Worm (Caenorhabditis elegans) whole organism, L4 larva: ENCODE measurements around the gene R11G1.11.
A peak's percentile ranks its signal among the peaks of the same experiment; 100 is the strongest.

Source experiments
- F44E2.7 ChIP-seq: fragments of 200-800 bp; sonication (Bioruptor generic); IDR thresholded peaks from 2 replicates; pipeline ENCODE4 v2.1.2; 2022; ENCODE audit warnings: missing genetic modification characterization, missing compliant biosample characterization
- F49E8.2 ChIP-seq: sonication (generic microtip); optimal IDR thresholded peaks from 2 replicates; lab custom pipeline; 2016; ENCODE audit warnings: missing compliant biosample characterization, mild to moderate bottlenecking, missing genetic modification characterization, borderline replicate concordance
- aly-2 ChIP-seq: sonication (generic microtip); optimal IDR thresholded peaks from 2 replicates; lab custom pipeline; 2018; ENCODE audit warnings: missing biosample characterization, missing genetic modification characterization
- arid-1 ChIP-seq: fragments of 200-800 bp; sonication (Bioruptor generic); conservative IDR thresholded peaks from 2 replicates; pipeline ENCODE4 v1.3.6; 2022; ENCODE audit warnings: missing genetic modification reagents, missing genetic modification characterization, missing compliant biosample characterization
- ceh-28 ChIP-seq: fragments of 150-350 bp; optimal IDR thresholded peaks from 2 replicates; lab custom pipeline; 2014; ENCODE audit warnings: missing biosample characterization, missing genetic modification reagents, missing genetic modification characterization
- ceh-82 ChIP-seq: sonication (generic microtip); optimal IDR thresholded peaks from 2 replicates; lab custom pipeline; 2017; ENCODE audit warnings: missing biosample characterization, missing genetic modification characterization
- ctbp-1 ChIP-seq: fragments of 200-800 bp; sonication (Bioruptor generic); IDR thresholded peaks from 2 replicates; pipeline ENCODE4 v1.3.6; 2022; ENCODE audit warnings: missing genetic modification reagents, missing genetic modification characterization, missing compliant biosample characterization
- daf-12 ChIP-seq: fragments of 150-350 bp; optimal IDR thresholded peaks from 2 replicates; lab custom pipeline; 2014; ENCODE audit warnings: missing biosample characterization, missing genetic modification reagents, missing genetic modification characterization
- daf-16 ChIP-seq, 3 experiments: sonication (generic microtip); optimal IDR thresholded peaks; 2 replicates each; lab custom pipeline; 2016 to 2017; ENCODE audit warnings: missing genetic modification characterization in 3 of 3, missing genetic modification reagents in 3 of 3, mild to moderate bottlenecking in 2 of 3, missing compliant biosample characterization in 2 of 3, missing biosample characterization in 1 of 3, moderate library complexity in 1 of 3
- dve-1 ChIP-seq: sonication (generic microtip); optimal IDR thresholded peaks from 2 replicates; lab custom pipeline; 2017; ENCODE audit warnings: antibody characterized with exemption, mild to moderate bottlenecking, missing genetic modification characterization, missing compliant biosample characterization; ENCODE audit not compliant: insufficient read depth
- egl-43 ChIP-seq: fragments of 200-800 bp; sonication (Bioruptor generic); IDR thresholded peaks from 2 replicates; pipeline ENCODE4 v1.3.6; 2022; ENCODE audit warnings: missing genetic modification reagents, missing genetic modification characterization, missing compliant biosample characterization
- fos-1 ChIP-seq: fragments of 150-350 bp; optimal IDR thresholded peaks from 2 replicates; lab custom pipeline; 2014; ENCODE audit warnings: missing biosample characterization, missing genetic modification characterization
- hlh-11 ChIP-seq: fragments of 200-800 bp; sonication (Bioruptor generic); optimal IDR thresholded peaks from 2 replicates; lab custom pipeline; 2018; ENCODE audit warnings: mild to moderate bottlenecking, missing genetic modification characterization, missing compliant biosample characterization
- lim-7 ChIP-seq: fragments of 200-800 bp; sonication (Bioruptor generic); IDR thresholded peaks from 2 replicates; pipeline ENCODE4 v1.3.6; 2022; ENCODE audit warnings: missing genetic modification characterization, missing compliant biosample characterization
- lin-1 ChIP-seq: fragments of 200-800 bp; sonication (Bioruptor generic); IDR thresholded peaks from 2 replicates; pipeline ENCODE4 v1.3.6; 2022; ENCODE audit warnings: missing genetic modification reagents, missing genetic modification characterization, missing compliant biosample characterization
- lin-29 ChIP-seq: fragments of 200-800 bp; sonication (Bioruptor generic); IDR thresholded peaks from 2 replicates; pipeline ENCODE4 v1.3.6; 2022; ENCODE audit warnings: missing genetic modification reagents, missing genetic modification characterization, missing compliant biosample characterization
- lin-39 ChIP-seq: fragments of 150-350 bp; optimal IDR thresholded peaks from 2 replicates; lab custom pipeline; 2014; ENCODE audit warnings: missing biosample characterization, missing genetic modification reagents, missing genetic modification characterization
- madf-5 ChIP-seq, 2 experiments: fragments of 200-800 bp; sonication (Bioruptor generic); IDR thresholded peaks; 2 replicates each; pipeline ENCODE4 v1.3.6; 2022; ENCODE audit warnings: missing compliant biosample characterization in 2 of 2, missing genetic modification characterization in 2 of 2
- mep-1 ChIP-seq: fragments of 150-350 bp; sonication (generic microtip); optimal IDR thresholded peaks from 3 replicates; lab custom pipeline; 2014; ENCODE audit warnings: missing biosample characterization, missing genetic modification characterization
- mes-2 ChIP-seq: sonication (generic microtip); optimal IDR thresholded peaks from 2 replicates; lab custom pipeline; 2016; ENCODE audit warnings: missing genotype, mild to moderate bottlenecking, missing genetic modification characterization, missing compliant biosample characterization; ENCODE audit not compliant: poor library complexity, severe bottlenecking
- mxl-2 ChIP-seq: fragments of 200-800 bp; sonication (Bioruptor generic); conservative IDR thresholded peaks from 2 replicates; pipeline ENCODE4 v1.3.6; 2022; ENCODE audit warnings: missing genetic modification reagents, missing genetic modification characterization, missing compliant biosample characterization
- mxl-3 ChIP-seq: fragments of 200-800 bp; sonication (Bioruptor generic); optimal IDR thresholded peaks from 2 replicates; lab custom pipeline; 2018; ENCODE audit warnings: mild to moderate bottlenecking, missing genetic modification characterization, missing compliant biosample characterization
- nhr-102 ChIP-seq: sonication (generic microtip); optimal IDR thresholded peaks from 2 replicates; lab custom pipeline; 2016; ENCODE audit warnings: mild to moderate bottlenecking, missing genetic modification characterization, moderate library complexity, missing compliant biosample characterization
- nhr-111 ChIP-seq: fragments of 200-800 bp; sonication (Bioruptor generic); optimal IDR thresholded peaks from 2 replicates; lab custom pipeline; 2018; ENCODE audit warnings: mild to moderate bottlenecking, missing genetic modification characterization, missing compliant biosample characterization
- nhr-237 ChIP-seq: sonication (generic microtip); optimal IDR thresholded peaks from 2 replicates; lab custom pipeline; 2017; ENCODE audit warnings: missing biosample characterization, missing genetic modification characterization
- nhr-42 ChIP-seq: fragments of 200-800 bp; sonication (Bioruptor generic); IDR thresholded peaks from 2 replicates; pipeline ENCODE4 v1.3.6; 2022; ENCODE audit warnings: missing genetic modification characterization, missing compliant biosample characterization
- nhr-6 ChIP-seq: fragments of 150-350 bp; optimal IDR thresholded peaks from 2 replicates; lab custom pipeline; 2014; ENCODE audit warnings: missing biosample characterization, missing genetic modification characterization
- saeg-2 ChIP-seq: fragments of 200-800 bp; sonication (Bioruptor generic); IDR thresholded peaks from 2 replicates; pipeline ENCODE4 v1.3.6; 2022; ENCODE audit warnings: missing genetic modification reagents, missing genetic modification characterization, missing compliant biosample characterization
- skn-1 ChIP-seq: fragments of 150-350 bp; optimal IDR thresholded peaks from 2 replicates; lab custom pipeline; 2014; ENCODE audit warnings: missing biosample characterization, missing genetic modification characterization
- unc-62 ChIP-seq, 3 experiments: fragments of 150-350 bp in 1 of 3; sonication (generic microtip); optimal IDR thresholded peaks in 2 of 3; peaks in 1 of 3; 1 replicate in 1 of 3; 2 replicates in 2 of 3; lab custom pipeline; 2014 to 2017; ENCODE audit warnings: missing biosample characterization in 3 of 3, missing genetic modification characterization in 3 of 3, missing genetic modification reagents in 3 of 3, missing genotype in 1 of 3
- vab-7 ChIP-seq: fragments of 200-800 bp; sonication (Bioruptor generic); IDR thresholded peaks from 2 replicates; pipeline ENCODE4 v1.3.6; 2022; ENCODE audit warnings: missing genetic modification reagents, missing genetic modification characterization, missing compliant biosample characterization
- zag-1 ChIP-seq: fragments of 150-350 bp; optimal IDR thresholded peaks from 2 replicates; lab custom pipeline; 2014; ENCODE audit warnings: missing biosample characterization, missing genetic modification characterization
- zfp-2 ChIP-seq: sonication (generic microtip); optimal IDR thresholded peaks from 2 replicates; lab custom pipeline; 2016; ENCODE audit warnings: mild to moderate bottlenecking, missing genetic modification characterization, missing compliant biosample characterization
- zip-2 ChIP-seq: fragments of 150-350 bp; optimal IDR thresholded peaks from 2 replicates; lab custom pipeline; 2014; ENCODE audit warnings: missing biosample characterization, missing genetic modification characterization
- ztf-11 ChIP-seq: fragments of 150-350 bp; optimal IDR thresholded peaks from 2 replicates; lab custom pipeline; 2014; ENCODE audit warnings: missing biosample characterization, missing genetic modification characterization

R11G1.11 gene

ce11 chrX:3631550-3631949 lies 23.2 kb upstream of the R11G1.11 start (continued):
- TF ChIP-seq nhr-42 (GFP tag; lab: Robert Waterston, UW) (no peak), F49E8.2 (no peak), madf-5 (GFP tag; IDR thresholded peaks at IDR 0.05; lab: Robert Waterston, UW) (peak in 1 of 2 experiments; percentile 56; a peak in 1 of 4 replicates), lin-39 (tag; lab: Kevin White, UChicago) (no peak), daf-12 (tag; lab: Kevin White, UChicago) (no peak), nhr-102 (no peak), ztf-11 (tag; lab: Kevin White, UChicago) (no peak), nhr-111 (no peak), egl-43 (GFP tag; lab: Robert Waterston, UW) (no peak), ceh-82 (no peak), zfp-2 (tag; lab: Kevin White, UChicago) (no peak), mxl-3 (GFP tag; lab: Kevin White, UChicago) (no peak), lim-7 (GFP tag; lab: Robert Waterston, UW) (peak; percentile 66), mxl-2 (GFP tag; lab: Robert Waterston, UW) (no peak), saeg-2 (GFP tag; lab: Robert Waterston, UW) (0 out of 2 replicates have a peak, but pooled peaks have one; percentile 37), zip-2 (no peak), aly-2 (tag; lab: Kevin White, UChicago) (no peak), F44E2.7 (GFP tag; lab: Robert Waterston, UW) (no peak), lin-1 (no peak), mep-1 (no peak), nhr-237 (no peak)

ce11 chrX:3633654-3634053 lies 21.1 kb upstream of the R11G1.11 start, which contains the start of gene gst-11:
Gene gst-11, minus strand, starts transcription at chrX:3633754.
- peak in 1 of 2 experiments; percentile 2 for TF ChIP-seq unc-62 (GFP tag; optimal IDR thresholded peaks at IDR 0.05 in 1 of 2; lab: Kevin White, UChicago)
- no peak for TF ChIP-seq unc-62 (tag; optimal IDR thresholded peaks at IDR 0.05; lab: Kevin White, UChicago)
- no peak for TF ChIP-seq egl-43 (GFP tag; lab: Robert Waterston, UW)
- no peak for TF ChIP-seq dve-1 (tag; lab: Kevin White, UChicago)
- TF ChIP-seq, all 104 proteins: peak for 1

ce11 chrX:3634782-3635181 lies 19.9 kb upstream of the R11G1.11 start:
- TF ChIP-seq nhr-6 (no peak), mes-2 (tag; lab: Kevin White, UChicago) (no peak), skn-1 (no peak), vab-7 (GFP tag; lab: Robert Waterston, UW) (no peak), aly-2 (tag; lab: Kevin White, UChicago) (no peak)

ce11 chrX:3644796-3645195 lies 9.9 kb upstream of the R11G1.11 start, which contains the start of gene tmem-24:
Gene tmem-24, minus strand, starts transcription at chrX:3644896.
- TF ChIP-seq ctbp-1 (GFP tag; lab: Robert Waterston, UW), result no peak
- no peak for TF ChIP-seq fos-1 (tag; lab: Kevin White, UChicago)
- TF ChIP-seq arid-1 (GFP tag; lab: Robert Waterston, UW), result no peak
- peak in 1 of 2 experiments; percentile 11 for TF ChIP-seq unc-62 (GFP tag; optimal IDR thresholded peaks at IDR 0.05 in 1 of 2; lab: Kevin White, UChicago)
- no peak for TF ChIP-seq unc-62 (tag; optimal IDR thresholded peaks at IDR 0.05; lab: Kevin White, UChicago)
- TF ChIP-seq mxl-2 (GFP tag; lab: Robert Waterston, UW), result no peak

ce11 chrX:3645924-3646323 lies 8.8 kb upstream of the R11G1.11 start:
- TF ChIP-seq zag-1 (no peak), skn-1 (no peak), ceh-28 (no peak), daf-16 (GFP tag; optimal IDR thresholded peaks at IDR 0.05; lab: Kevin White, UChicago) (peak in 1 of 2 experiments; percentile 69), daf-16 (tag; optimal IDR thresholded peaks at IDR 0.05; lab: Kevin White, UChicago) (no peak), hlh-11 (peak; percentile 19), lin-29 (no peak)
- TF ChIP-seq, all 104 proteins: peak for 2
